Worm (Caenorhabditis elegans): Measurements from ENCODE around the gene C25G4.3.

The C25G4.3 gene

ce11 chrIV:12417536-12418195, 28.0 kb downstream of the C25G4.3 start, which contains the start of gene F08G5.3 (continued):
- TF ChIP-seq ztf-22 (GFP tag; optimal IDR thresholded peaks at IDR 0.05) = no peak
- TF ChIP-seq let-526 (GFP tag; IDR thresholded peaks at IDR 0.05) = no peak
- TF ChIP-seq lin-54 (GFP tag; optimal IDR thresholded peaks at IDR 0.05) = peak; percentile 60
- TF ChIP-seq nhr-90 (tag; optimal IDR thresholded peaks at IDR 0.05) = peak; percentile 77
- peak; percentile 59 for TF ChIP-seq somi-1 (GFP tag; optimal IDR thresholded peaks at IDR 0.05)
- TF ChIP-seq die-1 (tag; optimal IDR thresholded peaks at IDR 0.05) = peak; percentile 89
- peak; percentile 64 for TF ChIP-seq madf-10 (tag; optimal IDR thresholded peaks at IDR 0.05)
- peak; percentile 21 for TF ChIP-seq K12H6.12 (tag; optimal IDR thresholded peaks at IDR 0.05)
- no peak for TF ChIP-seq sdz-38 (tag; optimal IDR thresholded peaks at IDR 0.05)
- peak; percentile 27 for TF ChIP-seq ceh-79 (tag; optimal IDR thresholded peaks at IDR 0.05)
- peak; percentile 26 for TF ChIP-seq ztf-26 (tag; optimal IDR thresholded peaks at IDR 0.05)
- TF ChIP-seq F37B4.10 (GFP tag; IDR thresholded peaks at IDR 0.05) = 0 out of 2 replicates have a peak, but pooled peaks have one; percentile 59
- no peak for TF ChIP-seq zfh-2 (GFP tag; conservative IDR thresholded peaks at IDR 0.05)
- no peak for TF ChIP-seq Y79H2A.3 (GFP tag; conservative IDR thresholded peaks at IDR 0.05)
- TF ChIP-seq dox-1 (GFP tag; IDR thresholded peaks at IDR 0.05) = peak; percentile 74
- no peak for TF ChIP-seq nhr-120 (GFP tag; IDR thresholded peaks at IDR 0.05)
- TF ChIP-seq ztf-18 (tag; optimal IDR thresholded peaks at IDR 0.05) = peak; percentile 66
- peak; percentile 78 for TF ChIP-seq snpc-1.1 (tag; optimal IDR thresholded peaks at IDR 0.05; ENCODE audit: insufficient read depth)
- peak; percentile 94 for TF ChIP-seq tbp1 (GFP tag; optimal IDR thresholded peaks at IDR 0.05)
- no peak for TF ChIP-seq mel-28 (tag; optimal IDR thresholded peaks at IDR 0.05; ENCODE audit: borderline replicate concordance)
- TF ChIP-seq F10E7.11 (tag; optimal IDR thresholded peaks at IDR 0.05) = no peak
- peak; percentile 75 for TF ChIP-seq attf-6 (GFP tag; IDR thresholded peaks at IDR 0.05)
- TF ChIP-seq madf-6 (GFP tag; IDR thresholded peaks at IDR 0.05) = peak; percentile 43; the same call in 1 of the 2 replicates
- TF ChIP-seq ceh-58 (GFP tag; IDR thresholded peaks at IDR 0.05) = no peak
- peak; percentile 95 for TF ChIP-seq rpc-1 (optimal IDR thresholded peaks at IDR 0.05)
- peak; percentile 95 for TF ChIP-seq rpc-1 (tag; optimal IDR thresholded peaks at IDR 0.05)
- no peak for TF ChIP-seq F57C9.4 (tag; optimal IDR thresholded peaks at IDR 0.05)
- no peak for TF ChIP-seq gei-17 (GFP tag; optimal IDR thresholded peaks at IDR 0.05)
- peak; percentile 60; the same call in 1 of the 2 replicates for TF ChIP-seq B0019.2 (GFP tag; conservative IDR thresholded peaks at IDR 0.05)
- TF ChIP-seq tbx-9 (tag; optimal IDR thresholded peaks at IDR 0.05; ENCODE audit: borderline replicate concordance) = no peak
- TF ChIP-seq sea-2 (GFP tag; IDR thresholded peaks at IDR 0.05) = no peak
- TF ChIP-seq ccch-3 (GFP tag; optimal IDR thresholded peaks at IDR 0.05) = no peak
- TF ChIP-seq C06A6.2 (GFP tag; conservative IDR thresholded peaks at IDR 0.05) = 0 out of 2 replicates have a peak, but pooled peaks have one; percentile 21
- TF ChIP-seq dpl-1 (GFP tag; optimal IDR thresholded peaks at IDR 0.05) = peak; percentile 9
- no peak for TF ChIP-seq Y95B8A.8 (GFP tag; IDR thresholded peaks at IDR 0.05)
- TF ChIP-seq ets-4 (GFP tag; optimal IDR thresholded peaks at IDR 0.05) = no peak
- TF ChIP-seq pbrm-1 (GFP tag; IDR thresholded peaks at IDR 0.05) = peak; percentile 77
- TF ChIP-seq Y56A3A.18 (GFP tag; IDR thresholded peaks at IDR 0.05) = 0 out of 2 replicates have a peak, but pooled peaks have one; percentile 62
- TF ChIP-seq hmg-20 (GFP tag; IDR thresholded peaks at IDR 0.05) = no peak
- TF ChIP-seq nfya-2 (GFP tag; IDR thresholded peaks at IDR 0.05) = no peak
- TF ChIP-seq ceh-27 (GFP tag; optimal IDR thresholded peaks at IDR 0.05) = peak; percentile 46
- TF ChIP-seq chd-7 (tag; optimal IDR thresholded peaks at IDR 0.05) = peak; percentile 47
- TF ChIP-seq fkh-3 (tag; optimal IDR thresholded peaks at IDR 0.05) = peak; percentile 47
- TF ChIP-seq snpc-4 (GFP tag; optimal IDR thresholded peaks at IDR 0.05) = peak; percentile 82
- TF ChIP-seq snpc-4 (tag; optimal IDR thresholded peaks at IDR 0.05) = peak; percentile 14 to 81 (median 64)
- peak; percentile 88 for TF ChIP-seq him-1 (tag; optimal IDR thresholded peaks at IDR 0.05)
- TF ChIP-seq T07F8.4 (tag; optimal IDR thresholded peaks at IDR 0.05) = peak; percentile 83
- TF ChIP-seq zim-3 (tag; optimal IDR thresholded peaks at IDR 0.05) = peak; percentile 73
- TF ChIP-seq mes-4 (tag; optimal IDR thresholded peaks at IDR 0.05) = peak; percentile 82

All from whole organism, young adult.